Fruit fly (Drosophila melanogaster) whole organism, adult: ENCODE measurements around the gene CG42521.
A peak's percentile ranks its signal among the peaks of the same experiment; 100 is the strongest.

Experiments used
- CG11617 ChIP-seq: fragments of 200-800 bp; sonication (Bioruptor generic); optimal IDR thresholded peaks from 2 replicates; lab custom pipeline; 2017; ENCODE audit warnings: mild to moderate bottlenecking, missing biosample characterization, missing genetic modification reagents, missing genetic modification characterization
- CG12768 ChIP-seq: fragments of 200-800 bp; sonication (Bioruptor generic); optimal IDR thresholded peaks from 2 replicates; lab custom pipeline; 2017; ENCODE audit warnings: missing biosample characterization, missing genetic modification characterization, mild to moderate bottlenecking, moderate library complexity, missing genetic modification reagents
- CG14711 ChIP-seq: fragments of 200-800 bp; sonication (Bioruptor generic); optimal IDR thresholded peaks from 2 replicates; lab custom pipeline; 2018; ENCODE audit warnings: missing biosample characterization, mild to moderate bottlenecking, missing genetic modification characterization, moderate library complexity
- CG1620 ChIP-seq: fragments of 200-800 bp; sonication (Bioruptor generic); optimal IDR thresholded peaks from 2 replicates; lab custom pipeline; 2016; ENCODE audit warnings: missing biosample characterization, missing genetic modification characterization
- CG33017 ChIP-seq: fragments of 200-800 bp; sonication (Bioruptor generic); optimal IDR thresholded peaks from 2 replicates; lab custom pipeline; 2018; ENCODE audit warnings: missing biosample characterization, mild to moderate bottlenecking, missing genetic modification characterization, moderate library complexity
- CG5204 ChIP-seq: fragments of 200-800 bp; sonication (Bioruptor generic); optimal IDR thresholded peaks from 2 replicates; lab custom pipeline; 2016; ENCODE audit warnings: missing biosample characterization, missing genetic modification characterization
- CG7045 ChIP-seq: fragments of 200-800 bp; sonication (Bioruptor generic); optimal IDR thresholded peaks from 2 replicates; lab custom pipeline; 2017; ENCODE audit warnings: missing biosample characterization, mild to moderate bottlenecking, missing genetic modification characterization
- CG7101 ChIP-seq: fragments of 200-800 bp; sonication (Bioruptor generic); optimal IDR thresholded peaks from 2 replicates; lab custom pipeline; 2018; ENCODE audit warnings: missing biosample characterization, mild to moderate bottlenecking, missing genetic modification characterization, moderate library complexity
- Clk ChIP-seq: fragments of 200-800 bp; sonication (Bioruptor generic); optimal IDR thresholded peaks from 2 replicates; lab custom pipeline; 2017; ENCODE audit warnings: missing biosample characterization, missing genetic modification characterization
- Crg-1 ChIP-seq: fragments of 200-800 bp; sonication (Bioruptor generic); optimal IDR thresholded peaks from 2 replicates; lab custom pipeline; 2016; ENCODE audit warnings: missing biosample characterization, missing genetic modification characterization
- Hr96 ChIP-seq: fragments of 200-800 bp; sonication (Bioruptor generic); optimal IDR thresholded peaks from 2 replicates; lab custom pipeline; 2016; ENCODE audit warnings: missing biosample characterization, missing genetic modification characterization
- bab1 ChIP-seq: fragments of 200-800 bp; sonication (Bioruptor generic); optimal IDR thresholded peaks from 3 replicates; lab custom pipeline; 2019; ENCODE audit warnings: missing biosample characterization, mild to moderate bottlenecking, missing genetic modification characterization, moderate library complexity
- cic ChIP-seq: fragments of 200-800 bp; sonication (Bioruptor generic); optimal IDR thresholded peaks from 2 replicates; lab custom pipeline; 2017; ENCODE audit warnings: missing biosample characterization, mild to moderate bottlenecking, missing genetic modification characterization, moderate library complexity
- cnc ChIP-seq, 2 experiments: fragments of >200 bp; optimal IDR thresholded peaks; 2 replicates each; lab custom pipeline; 2017
- kay ChIP-seq: fragments of 200-800 bp; sonication (Bioruptor generic); peaks from one replicate; lab custom pipeline; 2016; ENCODE audit warnings: missing biosample characterization, missing genetic modification characterization, borderline replicate concordance
- ovo ChIP-seq: fragments of 200-800 bp; sonication (Bioruptor generic); optimal IDR thresholded peaks from 2 replicates; lab custom pipeline; 2016; ENCODE audit warnings: missing biosample characterization, missing genetic modification characterization
- pad ChIP-seq: fragments of 200-800 bp; sonication (Bioruptor generic); optimal IDR thresholded peaks from 3 replicates; lab custom pipeline; 2017; ENCODE audit warnings: missing biosample characterization, missing genetic modification characterization, mild to moderate bottlenecking, moderate library complexity, missing genetic modification reagents
- tj ChIP-seq: fragments of 200-800 bp; sonication (Bioruptor generic); optimal IDR thresholded peaks from 3 replicates; lab custom pipeline; 2017; ENCODE audit warnings: missing biosample characterization, mild to moderate bottlenecking, missing genetic modification characterization, moderate library complexity
- toe ChIP-seq: fragments of 200-800 bp; sonication (Bioruptor generic); optimal IDR thresholded peaks from 2 replicates; lab custom pipeline; 2016; ENCODE audit warnings: missing biosample characterization, missing genetic modification characterization

CG42521 gene

DNA sequence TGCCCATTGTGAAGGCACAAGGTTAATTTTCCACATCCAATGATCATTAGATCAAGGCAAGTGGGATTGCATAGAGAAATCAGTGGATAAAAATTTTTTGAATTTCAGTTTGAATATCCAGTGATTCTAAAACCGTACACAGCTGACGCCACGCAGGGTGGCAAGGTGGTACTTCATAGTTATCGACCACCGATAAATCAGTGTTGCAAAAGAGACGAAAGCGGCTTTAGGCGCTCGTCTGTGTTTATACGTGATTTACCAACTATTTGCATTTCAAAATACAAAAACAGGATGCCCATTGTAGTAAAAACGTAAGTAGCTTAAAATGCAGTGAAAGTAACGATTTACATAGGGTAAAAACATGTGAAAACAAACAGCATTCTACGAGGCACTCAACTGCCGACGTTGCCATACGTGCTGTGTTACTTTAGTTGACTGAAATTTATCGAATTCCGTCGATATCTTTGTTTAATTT is 7.5 kb upstream of the CG42521 start, which contains the start of the genes CG42535, CG34001 and hay:
CG42535 (minus strand) TSS at position 51 of the 475 bp plus-strand sequence.
CG34001 (plus strand) TSS at position 195 of the 475 bp plus-strand sequence.
hay (plus strand) TSS at position 195 of the 475 bp plus-strand sequence.
- TF ChIP-seq bab1 (peak; percentile 24), CG7101 (peak; percentile 11), CG5204 (GFP tag; lab: Kevin White, UChicago) (no peak), cic (GFP tag; lab: Kevin White, UChicago) (no peak), Clk (no peak), pad (peak; percentile 16), CG1620 (GFP tag; lab: Kevin White, UChicago) (no peak), CG7045 (GFP tag; lab: Kevin White, UChicago) (no peak), kay (no peak), cnc (optimal IDR thresholded peaks at IDR 0.05; lab: Kevin White, UChicago) (no peak), Crg-1 (GFP tag; lab: Kevin White, UChicago) (no peak), toe (GFP tag; lab: Kevin White, UChicago) (no peak), CG14711 (tag; lab: Kevin White, UChicago) (peak; percentile 4), Hr96 (peak; percentile 1), tj (no peak)

DNA sequence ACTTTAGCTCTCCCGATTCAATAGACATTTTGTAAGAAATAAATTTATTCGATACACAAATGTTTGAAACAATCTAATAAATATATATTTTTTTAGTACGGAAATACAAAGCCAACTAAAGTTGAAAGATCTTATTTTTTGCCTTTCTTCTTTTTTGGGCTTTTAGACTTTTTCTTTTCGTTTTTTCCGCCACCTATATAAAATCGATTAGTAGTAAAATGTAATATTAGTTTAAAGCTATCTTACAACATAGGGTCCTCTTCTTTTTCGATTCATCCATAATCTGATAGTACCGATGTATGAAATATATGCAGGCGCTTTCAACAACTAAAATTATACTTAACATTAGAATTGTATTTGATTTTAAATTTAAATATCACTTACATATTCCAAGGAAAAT is 6.6 kb upstream of the CG42521 start, which contains the start of gene CG42536:
CG42536 (minus strand) TSS at position 101 of the 400 bp plus-strand sequence.
- TF ChIP-seq kay (peak; percentile 16), CG12768 (GFP tag; lab: Kevin White, UChicago) (no peak)

DNA sequence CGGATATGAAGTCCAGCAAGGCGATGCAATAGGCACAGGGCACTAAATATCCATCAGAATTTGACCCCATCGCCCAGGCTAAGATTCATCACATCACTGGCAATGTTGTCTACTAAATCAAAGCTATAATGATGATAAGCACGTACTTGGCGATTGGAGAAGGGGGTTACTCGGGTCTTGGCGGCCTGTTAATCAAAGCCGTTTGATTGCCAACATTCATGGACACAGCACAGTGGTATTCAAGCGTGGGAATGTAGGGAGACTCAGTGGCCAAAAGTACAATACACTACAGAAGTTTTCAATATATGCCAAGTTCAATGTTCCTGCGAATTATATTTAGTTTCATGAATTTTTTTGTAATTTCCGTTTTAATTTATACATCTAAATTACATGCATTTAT is 5.0 kb upstream of the CG42521 start, which contains the start of gene CG14151:
CG14151 (minus strand) TSS at position 101 of the 400 bp plus-strand sequence.
- no peak for TF ChIP-seq pad
- no peak for TF ChIP-seq CG7045 (GFP tag; lab: Kevin White, UChicago)
- no peak for TF ChIP-seq Clk

DNA sequence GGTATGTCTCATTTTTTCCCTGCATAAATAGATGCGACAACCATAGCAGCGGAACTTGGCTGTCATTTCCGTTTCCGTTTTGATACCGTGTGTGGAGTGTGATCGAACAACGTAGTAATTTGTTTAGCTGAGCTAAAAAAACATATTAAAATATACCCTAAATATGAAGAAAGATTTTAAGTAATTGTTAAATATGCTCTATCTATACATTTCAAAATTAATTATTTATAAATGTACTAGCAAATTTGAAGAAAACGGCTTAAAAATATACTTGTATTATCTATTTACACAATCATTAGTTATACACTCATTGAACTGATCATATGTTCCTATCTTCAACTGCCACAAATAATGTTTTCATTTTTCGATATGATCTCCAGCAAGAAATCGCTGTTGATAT is 2.8 kb upstream of the CG42521 start, which contains the start of gene CG34238:
CG34238 (plus strand) TSS at position 301 of the 400 bp plus-strand sequence.
- TF ChIP-seq CG5204 (GFP tag; lab: Kevin White, UChicago) (no peak), ovo (GFP tag; lab: Kevin White, UChicago) (no peak), CG7045 (GFP tag; lab: Kevin White, UChicago) (no peak), CG12768 (GFP tag; lab: Kevin White, UChicago) (no peak), kay (no peak), Crg-1 (GFP tag; lab: Kevin White, UChicago) (no peak), Clk (no peak), bab1 (no peak), cnc (optimal IDR thresholded peaks at IDR 0.05; lab: Kevin White, UChicago) (no peak), tj (no peak), CG33017 (no peak), toe (GFP tag; lab: Kevin White, UChicago) (no peak)

DNA sequence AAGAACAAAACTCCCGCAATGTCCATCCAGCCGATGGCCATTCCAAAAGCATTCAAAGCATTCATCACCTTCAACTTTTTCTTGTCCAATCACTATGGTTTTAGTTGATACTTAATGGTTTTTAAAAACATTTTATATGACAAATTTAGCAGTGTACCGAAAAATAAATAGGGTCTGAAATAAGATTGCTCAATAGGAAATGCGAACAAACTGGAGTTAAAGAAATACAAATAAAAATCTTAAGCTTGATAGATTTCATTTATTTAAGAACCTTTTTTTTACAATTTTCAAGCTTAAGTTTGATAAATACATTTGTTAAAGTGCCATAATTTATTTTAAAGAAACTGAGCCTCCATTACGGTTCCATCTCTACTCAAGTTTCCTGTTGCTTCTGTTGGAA is 2.1 kb upstream of the CG42521 start, which contains the start of gene CG43127:
CG43127 (minus strand) TSS at position 101 of the 400 bp plus-strand sequence.
- TF ChIP-seq Hr96: no peak
- no peak for TF ChIP-seq cic (GFP tag; lab: Kevin White, UChicago)
- TF ChIP-seq CG11617 (GFP tag; lab: Kevin White, UChicago): no peak
- TF ChIP-seq bab1: no peak
- TF ChIP-seq CG7101: no peak
- TF ChIP-seq CG14711 (tag; lab: Kevin White, UChicago): no peak
- no peak for TF ChIP-seq CG12768 (GFP tag; lab: Kevin White, UChicago)
- no peak for TF ChIP-seq Crg-1 (GFP tag; lab: Kevin White, UChicago)
- no peak for TF ChIP-seq toe (GFP tag; lab: Kevin White, UChicago)
- TF ChIP-seq ovo (GFP tag; lab: Kevin White, UChicago): no peak
- no peak for TF ChIP-seq CG1620 (GFP tag; lab: Kevin White, UChicago)
- no peak for TF ChIP-seq CG7045 (GFP tag; lab: Kevin White, UChicago)
- TF ChIP-seq pad: no peak

DNA sequence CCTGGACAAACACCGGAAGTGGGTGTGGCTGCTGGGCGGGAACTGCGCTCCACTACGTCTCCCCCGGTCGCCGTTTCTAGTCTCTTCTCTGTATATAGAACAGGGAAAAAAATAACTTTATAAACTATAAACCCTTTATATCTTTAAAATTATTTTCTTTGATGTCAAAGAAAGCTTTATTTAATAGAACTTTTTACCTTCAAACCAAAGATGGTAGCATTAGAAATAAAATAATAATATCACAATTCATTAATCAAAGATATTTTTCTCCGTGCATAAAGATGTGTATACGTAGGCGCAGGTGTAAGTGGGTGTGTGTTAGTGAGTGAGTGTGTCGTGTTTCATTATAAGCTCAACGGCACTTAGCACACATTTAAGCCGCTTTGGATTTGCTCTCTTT is 23.9 kb downstream of the CG42521 start:
- TF ChIP-seq bab1 (no peak), Crg-1 (GFP tag; lab: Kevin White, UChicago) (no peak)

DNA sequence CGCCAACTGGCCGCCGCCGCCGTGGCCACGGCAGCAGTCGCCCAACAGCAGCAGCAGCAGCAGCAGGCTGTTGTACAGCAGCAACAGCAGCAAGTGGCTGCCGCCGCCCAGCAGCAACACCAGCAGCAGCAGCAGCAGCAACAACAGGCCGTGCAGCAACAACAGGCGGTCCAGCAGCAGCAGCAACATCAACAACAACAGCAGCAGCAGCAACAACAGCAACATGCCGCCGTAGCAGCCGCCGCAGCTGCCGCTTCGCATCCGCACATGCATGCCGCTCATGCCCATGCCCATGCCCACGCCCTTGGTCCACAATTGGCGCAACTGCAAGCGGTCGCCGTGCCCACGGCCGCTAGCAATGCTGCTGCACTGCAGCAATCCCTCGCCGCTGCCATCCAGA is 38.4 kb downstream of the CG42521 start:
- TF ChIP-seq CG7101: no peak
- TF ChIP-seq toe (GFP tag; lab: Kevin White, UChicago): no peak

DNA sequence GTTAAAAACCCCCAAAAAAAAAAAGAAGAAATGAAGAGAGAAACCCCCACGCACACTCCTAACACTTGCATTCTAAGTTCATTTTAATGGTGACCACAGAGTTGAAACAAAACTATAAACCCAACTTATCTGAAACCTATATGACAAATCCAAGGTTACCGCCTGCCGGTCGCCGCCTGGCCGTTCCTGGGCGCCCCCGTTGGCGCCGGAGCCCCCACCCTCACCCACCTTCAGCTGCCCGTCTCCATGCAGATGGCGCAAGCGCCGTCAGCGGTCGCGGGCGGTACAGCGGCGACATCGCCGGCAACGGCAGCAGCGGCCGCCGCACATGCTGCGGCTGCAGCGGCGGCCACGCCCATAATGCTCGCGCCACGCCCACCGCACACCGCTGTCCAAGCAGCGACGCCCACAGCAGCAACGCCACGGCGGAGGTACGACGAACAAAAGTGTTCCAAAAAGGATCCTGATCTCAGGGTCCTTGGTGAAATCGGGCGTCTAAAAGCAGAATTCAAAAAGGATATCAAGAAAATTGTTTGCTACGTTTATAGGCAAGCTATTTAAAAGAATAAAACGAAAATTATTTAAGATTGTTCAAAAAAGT is 41.6 kb downstream of the CG42521 start:
- no peak for TF ChIP-seq tj
